Fruit fly (Drosophila melanogaster): ENCODE measurements around the gene CG42537.

DNA sequence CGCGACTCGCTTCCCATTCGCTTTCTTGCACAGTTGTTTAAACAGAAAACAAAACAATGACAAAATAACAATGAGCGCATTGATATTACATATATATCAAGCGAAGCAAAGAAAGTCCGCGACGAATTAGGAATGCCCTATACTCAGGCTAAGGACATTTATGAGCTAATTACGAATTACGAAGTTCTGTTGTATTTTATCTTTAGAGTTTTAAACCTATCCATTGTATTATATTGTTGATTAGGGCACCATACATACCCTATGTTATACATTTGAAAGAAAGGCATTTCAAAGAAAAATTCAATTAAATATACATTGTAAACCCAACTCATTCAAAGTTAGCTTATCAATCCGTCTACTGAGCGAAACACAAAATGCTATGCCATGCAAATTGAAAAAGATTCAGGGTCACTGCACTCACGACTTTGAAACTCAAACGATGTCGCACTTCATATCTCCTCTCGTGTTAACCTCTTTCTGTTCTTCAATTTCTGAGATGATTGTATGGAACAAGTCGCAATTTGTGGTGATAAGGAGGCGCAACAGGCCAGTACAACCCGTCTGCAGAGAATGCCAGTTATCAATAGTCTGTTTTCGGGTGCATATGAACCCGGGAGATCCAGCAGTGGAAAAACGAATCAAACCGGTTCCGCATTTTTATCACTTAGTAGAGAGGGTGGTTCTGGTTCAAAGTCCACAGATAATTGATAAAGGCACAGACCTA, 18.1 kb downstream of the CG42537 start:
- peak; percentile 58 for TF ChIP-seq kay (GFP tag; ENCODE audit: borderline replicate concordance)
- TF ChIP-seq CG5204 (GFP tag; optimal IDR thresholded peaks at IDR 0.05) = no peak
- TF ChIP-seq bab1 (GFP tag; optimal IDR thresholded peaks at IDR 0.05) = peak; percentile 1
